Fruit fly (Drosophila melanogaster) whole organism, adult: Measurements from ENCODE around the gene vari.

Experiments
- CG14711 ChIP-seq: fragments of 200-800 bp; sonication (Bioruptor generic); optimal IDR thresholded peaks from 2 replicates; lab custom pipeline; 2018; ENCODE audit warnings: missing biosample characterization, mild to moderate bottlenecking, missing genetic modification characterization, moderate library complexity
- CG33017 ChIP-seq: fragments of 200-800 bp; sonication (Bioruptor generic); optimal IDR thresholded peaks from 2 replicates; lab custom pipeline; 2018; ENCODE audit warnings: missing biosample characterization, mild to moderate bottlenecking, missing genetic modification characterization, moderate library complexity
- CG5204 ChIP-seq: fragments of 200-800 bp; sonication (Bioruptor generic); optimal IDR thresholded peaks from 2 replicates; lab custom pipeline; 2016; ENCODE audit warnings: missing biosample characterization, missing genetic modification characterization

DNA sequence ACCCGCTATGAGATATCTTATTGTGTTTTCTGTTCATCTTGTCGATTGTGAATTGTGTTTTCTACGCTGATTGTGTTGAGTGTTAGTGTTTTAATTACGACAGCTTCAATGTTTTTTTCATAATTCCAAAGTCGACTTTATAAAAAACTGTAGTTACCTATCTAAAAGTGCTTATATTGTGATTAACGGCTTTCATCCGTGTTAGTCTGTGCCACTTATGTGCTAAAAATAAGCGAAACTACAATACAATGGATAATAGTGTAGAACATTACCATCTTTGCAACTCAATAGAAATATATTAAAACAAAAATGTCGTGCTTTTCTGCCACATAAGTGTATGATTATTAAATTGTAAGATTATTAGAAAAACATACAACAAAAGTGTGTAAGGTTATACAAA lies 19.3 kb upstream of the vari start, which contains the start of gene CG33322:
- no peak for TF ChIP-seq CG14711 (tag; lab: Kevin White, UChicago)
- no peak for TF ChIP-seq CG5204 (GFP tag; lab: Kevin White, UChicago)
- no peak for TF ChIP-seq CG33017 (tag; lab: Kevin White, UChicago)
